Worm (Caenorhabditis elegans) whole organism, L2 larva: Measurements from ENCODE around the gene let-721.

ENCODE experiments used
- F13H6.1 ChIP-seq: sonication (generic microtip); optimal IDR thresholded peaks from 2 replicates; lab custom pipeline; 2016; ENCODE audit warnings: missing genetic modification characterization, missing compliant biosample characterization
- R02D3.7 ChIP-seq: fragments of 150-350 bp; optimal IDR thresholded peaks from 2 replicates; lab custom pipeline; 2014; ENCODE audit warnings: missing biosample characterization, missing genetic modification characterization
- Y55F3AM.14 ChIP-seq: fragments of 200-800 bp; sonication (Bioruptor generic); optimal IDR thresholded peaks from 2 replicates; lab custom pipeline; 2018; ENCODE audit warnings: mild to moderate bottlenecking, missing genetic modification characterization, missing compliant biosample characterization
- alr-1 ChIP-seq: fragments of 150-350 bp; optimal IDR thresholded peaks from 2 replicates; lab custom pipeline; 2014; ENCODE audit warnings: missing biosample characterization, missing genetic modification characterization
- blmp-1 ChIP-seq: sonication (generic microtip); optimal IDR thresholded peaks from 2 replicates; lab custom pipeline; 2017; ENCODE audit warnings: missing genetic modification characterization, mild to moderate bottlenecking, missing compliant biosample characterization, antibody characterized with exemption, moderate library complexity; ENCODE audit not compliant: insufficient read depth
- ceh-82 ChIP-seq: fragments of 150-350 bp; optimal IDR thresholded peaks from 2 replicates; lab custom pipeline; 2014; ENCODE audit warnings: missing biosample characterization, missing genetic modification characterization
- crh-2 ChIP-seq: sonication (generic microtip); optimal IDR thresholded peaks from 2 replicates; lab custom pipeline; 2017; ENCODE audit warnings: missing biosample characterization, missing genetic modification characterization
- egl-27 ChIP-seq: sonication (generic microtip); optimal IDR thresholded peaks from 3 replicates; lab custom pipeline; 2017; ENCODE audit warnings: missing biosample characterization, missing genetic modification reagents, missing genetic modification characterization
- elt-1 ChIP-seq: fragments of 150-350 bp; optimal IDR thresholded peaks from 2 replicates; lab custom pipeline; 2014; ENCODE audit warnings: missing biosample characterization, missing genetic modification characterization
- elt-3 ChIP-seq: sonication (generic microtip); optimal IDR thresholded peaks from 2 replicates; lab custom pipeline; 2017; ENCODE audit warnings: missing biosample characterization, missing genetic modification characterization
- fos-1 ChIP-seq: fragments of 150-350 bp; optimal IDR thresholded peaks from 2 replicates; lab custom pipeline; 2014; ENCODE audit warnings: missing biosample characterization, missing genetic modification characterization
- gmeb-1 ChIP-seq: fragments of 150-350 bp; optimal IDR thresholded peaks from 2 replicates; lab custom pipeline; 2014; ENCODE audit warnings: missing biosample characterization, missing genetic modification characterization
- lin-11 ChIP-seq: fragments of 150-350 bp; sonication (generic microtip); optimal IDR thresholded peaks from 2 replicates; lab custom pipeline; 2014; ENCODE audit warnings: missing biosample characterization, missing genetic modification characterization, inconsistent platforms, mixed read lengths
- lin-39 ChIP-seq: fragments of 150-350 bp; optimal IDR thresholded peaks from 2 replicates; lab custom pipeline; 2014; ENCODE audit warnings: missing biosample characterization, missing genetic modification reagents, missing genetic modification characterization
- mbf-1 ChIP-seq: sonication (generic microtip); optimal IDR thresholded peaks from 2 replicates; lab custom pipeline; 2017; ENCODE audit warnings: missing biosample characterization, missing genetic modification characterization
- mdl-1 ChIP-seq, 2 experiments: fragments of 150-350 bp in 1 of 2; sonication (generic microtip) in 1 of 2; optimal IDR thresholded peaks; 2 replicates each; lab custom pipeline; 2017; ENCODE audit warnings: missing biosample characterization in 2 of 2, missing genetic modification characterization in 2 of 2
- nhr-10 ChIP-seq: sonication (generic microtip); optimal IDR thresholded peaks from 2 replicates; lab custom pipeline; 2017; ENCODE audit warnings: missing biosample characterization, missing genetic modification characterization
- nhr-11 ChIP-seq: fragments of 150-350 bp; optimal IDR thresholded peaks from 2 replicates; lab custom pipeline; 2014; ENCODE audit warnings: missing biosample characterization, missing genetic modification characterization
- nhr-12 ChIP-seq: fragments of 150-350 bp; optimal IDR thresholded peaks from 2 replicates; lab custom pipeline; 2014; ENCODE audit warnings: missing biosample characterization, missing genetic modification characterization
- nhr-129 ChIP-seq: fragments of 150-350 bp; optimal IDR thresholded peaks from 2 replicates; lab custom pipeline; 2014; ENCODE audit warnings: missing biosample characterization, missing genetic modification characterization
- nhr-21 ChIP-seq: fragments of 150-350 bp; optimal IDR thresholded peaks from 2 replicates; lab custom pipeline; 2014; ENCODE audit warnings: missing biosample characterization, missing genetic modification characterization
- nhr-237 ChIP-seq: fragments of 150-350 bp; optimal IDR thresholded peaks from 2 replicates; lab custom pipeline; 2014; ENCODE audit warnings: missing biosample characterization, missing genetic modification characterization
- nhr-25 ChIP-seq: fragments of 150-350 bp; sonication (generic microtip); optimal IDR thresholded peaks from 3 replicates; lab custom pipeline; 2014; ENCODE audit warnings: missing biosample characterization, missing genetic modification characterization
- nhr-6 ChIP-seq: fragments of 150-350 bp; optimal IDR thresholded peaks from 2 replicates; lab custom pipeline; 2014; ENCODE audit warnings: missing biosample characterization, missing genetic modification characterization
- nhr-77 ChIP-seq: fragments of 150-350 bp; optimal IDR thresholded peaks from 2 replicates; lab custom pipeline; 2014; ENCODE audit warnings: missing biosample characterization, missing genetic modification characterization
- sem-4 ChIP-seq: fragments of 150-350 bp; optimal IDR thresholded peaks from 2 replicates; lab custom pipeline; 2014; ENCODE audit warnings: missing biosample characterization, missing genetic modification reagents, missing genetic modification characterization
- skn-1 ChIP-seq: sonication (generic microtip); optimal IDR thresholded peaks from 2 replicates; lab custom pipeline; 2017; ENCODE audit warnings: missing biosample characterization, missing genetic modification characterization
- sma-3 ChIP-seq: sonication (generic microtip); optimal IDR thresholded peaks from 2 replicates; lab custom pipeline; 2016; ENCODE audit warnings: missing genetic modification reagents, missing genetic modification characterization, missing compliant biosample characterization
- sma-9 ChIP-seq, 2 experiments: fragments of 150-350 bp in 1 of 2; sonication (generic microtip) in 1 of 2; optimal IDR thresholded peaks; 2 replicates each; lab custom pipeline; 2014 to 2016; ENCODE audit warnings: missing genetic modification characterization in 2 of 2, mild to moderate bottlenecking in 1 of 2, missing biosample characterization in 1 of 2, missing compliant biosample characterization in 1 of 2, missing genetic modification reagents in 1 of 2, moderate library complexity in 1 of 2
- snpc-4 ChIP-seq: fragments of 150-350 bp; optimal IDR thresholded peaks from 2 replicates; lab custom pipeline; 2014; ENCODE audit warnings: missing biosample characterization, missing genetic modification characterization
- unc-39 ChIP-seq: fragments of 150-350 bp; optimal IDR thresholded peaks from 2 replicates; lab custom pipeline; 2014; ENCODE audit warnings: missing biosample characterization, missing genetic modification characterization
- unc-62 ChIP-seq: fragments of 150-350 bp; optimal IDR thresholded peaks from 2 replicates; lab custom pipeline; 2014; ENCODE audit warnings: missing biosample characterization, missing genetic modification reagents, missing genetic modification characterization
- zag-1 ChIP-seq: fragments of 150-350 bp; optimal IDR thresholded peaks from 2 replicates; lab custom pipeline; 2014; ENCODE audit warnings: missing biosample characterization, missing genetic modification characterization
- ztf-1 ChIP-seq: fragments of 200-800 bp; sonication (Bioruptor generic); conservative IDR thresholded peaks from 2 replicates; pipeline ENCODE4 v1.3.6; 2022; ENCODE audit warnings: missing genetic modification characterization, missing compliant biosample characterization

The let-721 gene

ce11 chrIII:6430834-6431233 lies 15.9 kb downstream of the let-721 start, which contains the start of gene popl-1:
popl-1 (minus strand) TSS chrIII:6430934.
- TF ChIP-seq sem-4 (no peak), sma-9 (GFP tag; optimal IDR thresholded peaks at IDR 0.05; lab: Kevin White, UChicago) (no peak), sma-9 (tag; optimal IDR thresholded peaks at IDR 0.05; lab: Kevin White, UChicago) (no peak), skn-1 (tag; lab: Kevin White, UChicago) (no peak), elt-3 (tag; lab: Kevin White, UChicago) (no peak), nhr-129 (tag; lab: Kevin White, UChicago) (no peak), elt-1 (tag; lab: Kevin White, UChicago) (no peak), crh-2 (tag; lab: Kevin White, UChicago) (no peak), lin-11 (no peak), zag-1 (tag; lab: Kevin White, UChicago) (no peak), nhr-6 (tag; lab: Kevin White, UChicago) (no peak), nhr-237 (tag; lab: Kevin White, UChicago) (no peak), nhr-12 (tag; lab: Kevin White, UChicago) (no peak)

ce11 chrIII:6427205-6427604 lies 19.5 kb downstream of the let-721 start, which contains the start of gene C05D11.8:
C05D11.8 (minus strand) TSS chrIII:6427305.
- no peak for TF ChIP-seq nhr-129 (tag; lab: Kevin White, UChicago)

- TF ChIP-seq F13H6.1 (tag; lab: Kevin White, UChicago) (no peak), sma-9 (GFP tag; optimal IDR thresholded peaks at IDR 0.05; lab: Kevin White, UChicago) (peak; percentile 68), sma-9 (tag; optimal IDR thresholded peaks at IDR 0.05; lab: Kevin White, UChicago) (no peak), nhr-21 (tag; lab: Kevin White, UChicago) (no peak), gmeb-1 (tag; lab: Kevin White, UChicago) (no peak), crh-2 (tag; lab: Kevin White, UChicago) (peak; percentile 65), mdl-1 (tag; optimal IDR thresholded peaks at IDR 0.05; lab: Kevin White, UChicago) (no peak), unc-62 (GFP tag; lab: Kevin White, UChicago) (no peak), nhr-12 (tag; lab: Kevin White, UChicago) (no peak), unc-39 (tag; lab: Kevin White, UChicago) (no peak), nhr-25 (tag; lab: Kevin White, UChicago) (peak; percentile 62), ceh-82 (tag; lab: Kevin White, UChicago) (no peak), lin-39 (tag; lab: Kevin White, UChicago) (no peak), egl-27 (tag; lab: Kevin White, UChicago) (no peak), snpc-4 (tag; lab: Kevin White, UChicago) (no peak), nhr-77 (tag; lab: Kevin White, UChicago) (no peak), fos-1 (tag; lab: Kevin White, UChicago) (peak; percentile 51), nhr-11 (no peak), mbf-1 (no peak), Y55F3AM.14 (GFP tag; lab: Kevin White, UChicago) (no peak)
These were observed 24.0 kb downstream of the let-721 start for ce11 chrIII:6422721-6423120.

- TF ChIP-seq ceh-82 (tag; lab: Kevin White, UChicago) (no peak), fos-1 (tag; lab: Kevin White, UChicago) (peak; percentile 68), unc-39 (tag; lab: Kevin White, UChicago) (no peak), nhr-25 (tag; lab: Kevin White, UChicago) (peak; percentile 66), R02D3.7 (tag; lab: Kevin White, UChicago) (no peak), gmeb-1 (tag; lab: Kevin White, UChicago) (peak; percentile 7), alr-1 (tag; lab: Kevin White, UChicago) (no peak), ztf-1 (GFP tag; lab: Robert Waterston, UW) (no peak), crh-2 (tag; lab: Kevin White, UChicago) (peak; percentile 72), mdl-1 (tag; optimal IDR thresholded peaks at IDR 0.05; lab: Kevin White, UChicago) (peak in 1 of 2 experiments; percentile 53), mbf-1 (no peak), sma-9 (GFP tag; optimal IDR thresholded peaks at IDR 0.05; lab: Kevin White, UChicago) (peak; percentile 75), sma-9 (tag; optimal IDR thresholded peaks at IDR 0.05; lab: Kevin White, UChicago) (no peak), blmp-1 (tag; lab: Kevin White, UChicago) (peak; percentile 62), nhr-10 (tag; lab: Kevin White, UChicago) (no peak), sem-4 (no peak), nhr-129 (tag; lab: Kevin White, UChicago) (peak; percentile 40), sma-3 (GFP tag; lab: Kevin White, UChicago) (peak; percentile 41), nhr-237 (tag; lab: Kevin White, UChicago) (no peak), nhr-21 (tag; lab: Kevin White, UChicago) (no peak), F13H6.1 (tag; lab: Kevin White, UChicago) (peak; percentile 14), elt-3 (tag; lab: Kevin White, UChicago) (no peak)
- TF ChIP-seq, all 48 proteins: peak for 10
These were observed 24.7 kb downstream of the let-721 start for ce11 chrIII:6421973-6422511.
